Fruit fly (Drosophila melanogaster) whole organism, adult: ENCODE data around the gene GatC.

Experiments
- CG11617 ChIP-seq: fragments of 200-800 bp; sonication (Bioruptor generic); optimal IDR thresholded peaks from 2 replicates; lab custom pipeline; 2017; ENCODE audit warnings: mild to moderate bottlenecking, missing biosample characterization, missing genetic modification reagents, missing genetic modification characterization
- CG7101 ChIP-seq: fragments of 200-800 bp; sonication (Bioruptor generic); optimal IDR thresholded peaks from 2 replicates; lab custom pipeline; 2018; ENCODE audit warnings: missing biosample characterization, mild to moderate bottlenecking, missing genetic modification characterization, moderate library complexity
- bab1 ChIP-seq: fragments of 200-800 bp; sonication (Bioruptor generic); optimal IDR thresholded peaks from 3 replicates; lab custom pipeline; 2019; ENCODE audit warnings: missing biosample characterization, mild to moderate bottlenecking, missing genetic modification characterization, moderate library complexity
- cic ChIP-seq: fragments of 200-800 bp; sonication (Bioruptor generic); optimal IDR thresholded peaks from 2 replicates; lab custom pipeline; 2017; ENCODE audit warnings: missing biosample characterization, mild to moderate bottlenecking, missing genetic modification characterization, moderate library complexity
- pad ChIP-seq: fragments of 200-800 bp; sonication (Bioruptor generic); optimal IDR thresholded peaks from 3 replicates; lab custom pipeline; 2017; ENCODE audit warnings: missing biosample characterization, missing genetic modification characterization, mild to moderate bottlenecking, moderate library complexity, missing genetic modification reagents
- toe ChIP-seq: fragments of 200-800 bp; sonication (Bioruptor generic); optimal IDR thresholded peaks from 2 replicates; lab custom pipeline; 2016; ENCODE audit warnings: missing biosample characterization, missing genetic modification characterization

Gene GatC

dm6 chr2L:13783264-13784154 is 49.4 kb downstream of the GatC start, which contains the start of gene Eato:
Gene Eato (plus strand): TSS chr2L:13784084.
- TF ChIP-seq CG7101 (tag; lab: Kevin White, UChicago) (peak; percentile 27), bab1 (GFP tag; lab: Kevin White, UChicago) (peak; percentile 20), toe (no peak), pad (GFP tag; lab: Kevin White, UChicago) (peak; percentile 2), cic (GFP tag; lab: Kevin White, UChicago) (no peak), CG11617 (GFP tag; lab: Kevin White, UChicago) (peak; percentile 48)
